Fruit fly (Drosophila melanogaster): ENCODE measurements around the gene CG8043.
A peak's percentile ranks its signal among the peaks of the same experiment; 100 is the strongest.

Gene CG8043

dm6 chr3R:8669029-8669707 is 7.5 kb upstream of the CG8043 start (continued):
- TF ChIP-seq CG1024 (GFP tag; IDR thresholded peaks at IDR 0.05) (peak; percentile 93), sna (GFP tag; IDR thresholded peaks at IDR 0.05; ENCODE audit: partially characterized antibody) (no peak; the same call in 1 of the 2 replicates), cg (GFP tag; optimal IDR thresholded peaks at IDR 0.05) (no peak), sens-2 (GFP tag; IDR thresholded peaks at IDR 0.05) (peak; percentile 94), HLH4C (GFP tag; IDR thresholded peaks at IDR 0.05; ENCODE audit: partially characterized antibody) (peak; percentile 60; the same call in 2 of the 3 replicates), tap (tag; optimal IDR thresholded peaks at IDR 0.05) (peak; percentile 98), MBD-R2 (GFP tag; IDR thresholded peaks at IDR 0.05) (peak; percentile 92), CG12391 (tag; optimal IDR thresholded peaks at IDR 0.05) (peak; percentile 99), Aef1 (GFP tag; IDR thresholded peaks at IDR 0.05) (peak; percentile 91), CG8359 (GFP tag; optimal IDR thresholded peaks at IDR 0.05; ENCODE audit: borderline replicate concordance) (peak; percentile 92), CG34422 (GFP tag; IDR thresholded peaks at IDR 0.05) (peak; percentile 97), gce (GFP tag; IDR thresholded peaks at IDR 0.05) (peak; percentile 96), slp2 (GFP tag; optimal IDR thresholded peaks at IDR 0.05) (peak; percentile 96), Hr51 (GFP tag; optimal IDR thresholded peaks at IDR 0.05) (peak; percentile 97 to 98), toy (GFP tag; IDR thresholded peaks at IDR 0.05) (peak; percentile 81), jumu (GFP tag; optimal IDR thresholded peaks at IDR 0.05) (peak; percentile 97), CG9817 (tag; optimal IDR thresholded peaks at IDR 0.05) (peak; percentile 94), CG1233 (GFP tag; optimal IDR thresholded peaks at IDR 0.05) (peak; percentile 97), chn (GFP tag; optimal IDR thresholded peaks at IDR 0.05) (peak; percentile 98), CG1602 (GFP tag; optimal IDR thresholded peaks at IDR 0.05) (peak; percentile 96), crc (GFP tag; optimal IDR thresholded peaks at IDR 0.05) (peak; percentile 96), CG18011 (GFP tag; optimal IDR thresholded peaks at IDR 0.05) (peak; percentile 90), CG14441 (GFP tag; IDR thresholded peaks at IDR 0.05) (peak; percentile 95), disco-r (GFP tag; optimal IDR thresholded peaks at IDR 0.05) (peak; percentile 95), CG6765 (GFP tag; optimal IDR thresholded peaks at IDR 0.05) (peak; percentile 98), CG17186 (GFP tag; optimal IDR thresholded peaks at IDR 0.05) (peak; percentile 93), CG12659 (GFP tag; optimal IDR thresholded peaks at IDR 0.05) (peak; percentile 99), CG10565 (GFP tag; optimal IDR thresholded peaks at IDR 0.05) (peak; percentile 92), sd (tag; optimal IDR thresholded peaks at IDR 0.05) (peak; percentile 92), CG31224 (GFP tag; IDR thresholded peaks at IDR 0.05) (peak; percentile 91), tup (GFP tag; optimal IDR thresholded peaks at IDR 0.05) (peak; percentile 97), CG30020 (tag; optimal IDR thresholded peaks at IDR 0.05) (peak; percentile 81), CG10543 (GFP tag; optimal IDR thresholded peaks at IDR 0.05) (peak; percentile 98), wor (GFP tag; IDR thresholded peaks at IDR 0.05) (peak; percentile 90), CG9215 (GFP tag; IDR thresholded peaks at IDR 0.05) (peak; percentile 89), z (GFP tag; IDR thresholded peaks at IDR 0.05) (peak; percentile 80; the same call in 2 of the 3 replicates), CTCF (GFP tag; optimal IDR thresholded peaks at IDR 0.05) (peak; percentile 69), prd (optimal IDR thresholded peaks at IDR 0.05) (no peak), prd (GFP tag; IDR thresholded peaks at IDR 0.05) (peak; percentile 97), CG8765 (GFP tag; IDR thresholded peaks at IDR 0.05) (peak; percentile 90), nmo (GFP tag; optimal IDR thresholded peaks at IDR 0.05) (peak; percentile 98), hth (optimal IDR thresholded peaks at IDR 0.05) (no peak), CG11560 (tag; IDR thresholded peaks at IDR 0.05) (peak; percentile 84), CG14014 (GFP tag; IDR thresholded peaks at IDR 0.05) (peak; percentile 96), CG9932 (GFP tag; IDR thresholded peaks at IDR 0.05) (peak; percentile 94), CG7963 (GFP tag; IDR thresholded peaks at IDR 0.05; ENCODE audit: partially characterized antibody) (peak; percentile 73), her (GFP tag; optimal IDR thresholded peaks at IDR 0.05) (peak; percentile 95), PHDP (tag; optimal IDR thresholded peaks at IDR 0.05) (peak; percentile 99), CG12942 (GFP tag; optimal IDR thresholded peaks at IDR 0.05) (peak; percentile 95), Sox102F (GFP tag; optimal IDR thresholded peaks at IDR 0.05) (peak; percentile 97)
